Worm (Caenorhabditis elegans): ENCODE data around the gene C03B1.9.

ce11 chrX:6320887-6321286, 26.0 kb downstream of the C03B1.9 start:
- no peak for TF ChIP-seq nhr-11 (tag; optimal IDR thresholded peaks at IDR 0.05)
- no peak for TF ChIP-seq pha-4 (tag; optimal IDR thresholded peaks at IDR 0.05)

Measured in whole organism, late embryonic.